Fruit fly (Drosophila melanogaster): ENCODE measurements around the gene MnM.
A peak's percentile ranks its signal among the peaks of the same experiment; 100 is the strongest.

dm6 chr3L:3178530-3179096 is at the start of gene MnM, which contains the start of gene Girdin:
- TF ChIP-seq CG4318 (GFP tag; optimal IDR thresholded peaks at IDR 0.05) (no peak), cyc (GFP tag; optimal IDR thresholded peaks at IDR 0.05) (peak; percentile 57), Blimp-1 (GFP tag; optimal IDR thresholded peaks at IDR 0.05) (no peak), CG6163 (GFP tag; IDR thresholded peaks at IDR 0.05) (peak; percentile 29; the same call in 1 of the 3 replicates), achi (GFP tag; optimal IDR thresholded peaks at IDR 0.05) (no peak), Met (GFP tag; optimal IDR thresholded peaks at IDR 0.05) (no peak), CG10669 (GFP tag; optimal IDR thresholded peaks at IDR 0.05) (no peak), spab (GFP tag; optimal IDR thresholded peaks at IDR 0.05) (no peak), OdsH (GFP tag; optimal IDR thresholded peaks at IDR 0.05) (no peak)

Data from whole organism, prepupa.